Fruit fly (Drosophila melanogaster) whole organism, prepupa: ENCODE data around the gene CG32036.
A peak's percentile ranks its signal among the peaks of the same experiment; 100 is the strongest.

Experiments used
- Blimp-1 ChIP-seq: fragments of 200-800 bp; sonication (Bioruptor generic); optimal IDR thresholded peaks from 3 replicates; lab custom pipeline; 2017; ENCODE audit warnings: missing biosample characterization, missing genetic modification characterization, mild to moderate bottlenecking, moderate library complexity, missing genetic modification reagents
- CG11902 ChIP-seq: fragments of 200-800 bp; sonication (Bioruptor generic); optimal IDR thresholded peaks from 3 replicates; lab custom pipeline; 2016; ENCODE audit warnings: missing biosample characterization, missing genetic modification characterization
- CG15336 ChIP-seq: fragments of 200-800 bp; sonication (Bioruptor generic); IDR thresholded peaks from 2 replicates; pipeline ENCODE4 v1.3.6; 2022; ENCODE audit warnings: missing biosample characterization, missing genetic modification characterization
- CG1621 ChIP-seq: fragments of 200-800 bp; sonication (Bioruptor generic); optimal IDR thresholded peaks from 3 replicates; lab custom pipeline; 2018; ENCODE audit warnings: missing biosample characterization, mild to moderate bottlenecking, missing genetic modification characterization
- CG16779 ChIP-seq: fragments of 200-800 bp; sonication (Bioruptor generic); optimal IDR thresholded peaks from 3 replicates; lab custom pipeline; 2017; ENCODE audit warnings: missing biosample characterization, mild to moderate bottlenecking, missing genetic modification characterization
- CG31627 ChIP-seq: fragments of 200-800 bp; sonication (Bioruptor generic); optimal IDR thresholded peaks from 3 replicates; lab custom pipeline; 2016; ENCODE audit warnings: missing biosample characterization, missing genetic modification characterization
- CG34406 ChIP-seq: fragments of 200-800 bp; sonication (Bioruptor generic); optimal IDR thresholded peaks from 3 replicates; lab custom pipeline; 2016; ENCODE audit warnings: missing biosample characterization, missing genetic modification characterization
- CG3919 ChIP-seq: fragments of 200-800 bp; sonication (Bioruptor generic); optimal IDR thresholded peaks from 3 replicates; lab custom pipeline; 2016; ENCODE audit warnings: missing biosample characterization, missing genetic modification characterization
- CG4318 ChIP-seq: fragments of 200-800 bp; sonication (Bioruptor generic); optimal IDR thresholded peaks from 3 replicates; lab custom pipeline; 2017; ENCODE audit warnings: missing biosample characterization, mild to moderate bottlenecking, missing genetic modification characterization
- CG6163 ChIP-seq: fragments of 200-800 bp; sonication (Bioruptor generic); IDR thresholded peaks from 3 replicates; pipeline ENCODE4 v1.3.6; 2022; ENCODE audit warnings: missing biosample characterization, missing genetic modification characterization
- CG6276 ChIP-seq: fragments of 200-800 bp; sonication (Bioruptor generic); optimal IDR thresholded peaks from 2 replicates; lab custom pipeline; 2017; ENCODE audit warnings: missing biosample characterization, mild to moderate bottlenecking, missing genetic modification characterization
- CG6808 ChIP-seq: fragments of 200-800 bp; sonication (Bioruptor generic); optimal IDR thresholded peaks from 3 replicates; lab custom pipeline; 2017; ENCODE audit warnings: missing biosample characterization, missing genetic modification characterization, mild to moderate bottlenecking, moderate library complexity, missing genetic modification reagents
- CG6854 ChIP-seq: fragments of 200-800 bp; sonication (Bioruptor generic); optimal IDR thresholded peaks from 2 replicates; lab custom pipeline; 2017; ENCODE audit warnings: missing biosample characterization, mild to moderate bottlenecking, missing genetic modification characterization
- CG7368 ChIP-seq: fragments of 200-800 bp; sonication (Bioruptor generic); optimal IDR thresholded peaks from 3 replicates; lab custom pipeline; 2016; ENCODE audit warnings: missing biosample characterization, missing genetic modification characterization
- CG8119 ChIP-seq: fragments of 200-800 bp; sonication (Bioruptor generic); IDR thresholded peaks from 3 replicates; pipeline ENCODE4 v1.3.6; 2022; ENCODE audit warnings: missing biosample characterization, missing genetic modification characterization
- CG8319 ChIP-seq: fragments of 200-800 bp; sonication (Bioruptor generic); optimal IDR thresholded peaks from 3 replicates; lab custom pipeline; 2016; ENCODE audit warnings: missing biosample characterization, missing genetic modification characterization
- CG9139 ChIP-seq: fragments of 200-800 bp; sonication (Bioruptor generic); optimal IDR thresholded peaks from 3 replicates; lab custom pipeline; 2017; ENCODE audit warnings: missing biosample characterization, mild to moderate bottlenecking, missing genetic modification characterization
- Eip78C ChIP-seq: fragments of 200-800 bp; sonication (Bioruptor generic); peaks from one replicate; lab custom pipeline; 2016; ENCODE audit warnings: missing biosample characterization, missing genetic modification characterization
- Hr38 ChIP-seq: sonication (Bioruptor generic); optimal IDR thresholded peaks from 2 replicates; lab custom pipeline; 2016; ENCODE audit warnings: missing biosample characterization, missing genetic modification characterization
- Hr4 ChIP-seq: fragments of 200-800 bp; sonication (Bioruptor generic); optimal IDR thresholded peaks from 3 replicates; lab custom pipeline; 2016; ENCODE audit warnings: missing biosample characterization, missing genetic modification characterization
- Lpt ChIP-seq: fragments of 200-800 bp; sonication (Bioruptor generic); optimal IDR thresholded peaks from 3 replicates; lab custom pipeline; 2016; ENCODE audit warnings: missing biosample characterization, missing genetic modification characterization
- OdsH ChIP-seq: fragments of 200-800 bp; sonication (Bioruptor generic); optimal IDR thresholded peaks from 3 replicates; lab custom pipeline; 2016; ENCODE audit warnings: missing biosample characterization, missing genetic modification characterization
- Sox102F ChIP-seq: fragments of 200-800 bp; sonication (Bioruptor generic); optimal IDR thresholded peaks from 2 replicates; lab custom pipeline; 2016; ENCODE audit warnings: missing biosample characterization, mild to moderate bottlenecking, missing genetic modification characterization
- Sox14 ChIP-seq: fragments of 200-800 bp; sonication (Bioruptor generic); optimal IDR thresholded peaks from 3 replicates; lab custom pipeline; 2016; ENCODE audit warnings: missing biosample characterization, missing genetic modification characterization
- achi ChIP-seq: fragments of 200-800 bp; sonication (Bioruptor generic); optimal IDR thresholded peaks from 3 replicates; lab custom pipeline; 2016; ENCODE audit warnings: missing biosample characterization, missing genetic modification characterization
- acj6 ChIP-seq: fragments of 200-800 bp; sonication (Bioruptor generic); optimal IDR thresholded peaks from 3 replicates; lab custom pipeline; 2016; ENCODE audit warnings: missing biosample characterization, missing genetic modification characterization
- dac ChIP-seq: fragments of 200-800 bp; sonication (Bioruptor generic); optimal IDR thresholded peaks from 2 replicates; lab custom pipeline; 2017; ENCODE audit warnings: missing biosample characterization, mild to moderate bottlenecking, missing genetic modification characterization
- eg ChIP-seq: fragments of 200-800 bp; sonication (Bioruptor generic); IDR thresholded peaks from 3 replicates; pipeline ENCODE4 v1.3.6; 2022; ENCODE audit warnings: missing biosample characterization, missing genetic modification characterization
- esn ChIP-seq: fragments of 200-800 bp; sonication (Bioruptor generic); optimal IDR thresholded peaks from 2 replicates; lab custom pipeline; 2016; ENCODE audit warnings: missing biosample characterization, mild to moderate bottlenecking, missing genetic modification characterization, moderate library complexity
- fd85E ChIP-seq: fragments of 200-800 bp; sonication (Bioruptor generic); optimal IDR thresholded peaks from 3 replicates; lab custom pipeline; 2016; ENCODE audit warnings: missing biosample characterization, missing genetic modification characterization
- fkh ChIP-seq: fragments of 200-800 bp; sonication (Bioruptor generic); optimal IDR thresholded peaks from 3 replicates; lab custom pipeline; 2017; ENCODE audit warnings: missing biosample characterization, mild to moderate bottlenecking, missing genetic modification characterization, moderate library complexity
- net ChIP-seq: fragments of 200-800 bp; sonication (Bioruptor generic); optimal IDR thresholded peaks from 3 replicates; lab custom pipeline; 2016; ENCODE audit warnings: missing biosample characterization, missing genetic modification characterization
- pdm3 ChIP-seq: fragments of 200-800 bp; sonication (Bioruptor generic); optimal IDR thresholded peaks from 3 replicates; lab custom pipeline; 2016; ENCODE audit warnings: missing biosample characterization, missing genetic modification characterization
- salr ChIP-seq, 2 experiments: fragments of 200-800 bp; sonication (Bioruptor generic); optimal IDR thresholded peaks; 3 replicates each; lab custom pipeline; 2016 to 2018; ENCODE audit warnings: missing biosample characterization in 2 of 2, missing genetic modification characterization in 2 of 2, mild to moderate bottlenecking in 1 of 2
- spab ChIP-seq: fragments of 200-800 bp; sonication (Bioruptor generic); optimal IDR thresholded peaks from 2 replicates; lab custom pipeline; 2017; ENCODE audit warnings: missing biosample characterization, mild to moderate bottlenecking, missing genetic modification characterization, missing genetic modification reagents
- ss ChIP-seq, 2 experiments: fragments of 200-800 bp; sonication (Bioruptor generic); optimal IDR thresholded peaks; 2 replicates in 1 of 2; 3 replicates in 1 of 2; lab custom pipeline; 2017 to 2018; ENCODE audit warnings: mild to moderate bottlenecking in 2 of 2, missing biosample characterization in 2 of 2, missing genetic modification characterization in 2 of 2, moderate library complexity in 1 of 2
- svp ChIP-seq: fragments of 200-800 bp; sonication (Bioruptor generic); peaks from one replicate; lab custom pipeline; 2016; ENCODE audit warnings: missing biosample characterization, missing genetic modification characterization
- topi ChIP-seq: fragments of 200-800 bp; sonication (Bioruptor generic); optimal IDR thresholded peaks from 3 replicates; lab custom pipeline; 2016; ENCODE audit warnings: missing biosample characterization, missing genetic modification characterization
- vri ChIP-seq: fragments of 200-800 bp; sonication (Bioruptor generic); optimal IDR thresholded peaks from 3 replicates; lab custom pipeline; 2016; ENCODE audit warnings: missing biosample characterization, mild to moderate bottlenecking, missing genetic modification characterization

The CG32036 gene

dm6 chr3L:9468261-9468890 is 20.7 kb downstream of the CG32036 start (continued):
- TF ChIP-seq CG4318 (GFP tag; lab: Kevin White, UChicago) (peak; percentile 9), CG6854 (no peak)

DNA sequence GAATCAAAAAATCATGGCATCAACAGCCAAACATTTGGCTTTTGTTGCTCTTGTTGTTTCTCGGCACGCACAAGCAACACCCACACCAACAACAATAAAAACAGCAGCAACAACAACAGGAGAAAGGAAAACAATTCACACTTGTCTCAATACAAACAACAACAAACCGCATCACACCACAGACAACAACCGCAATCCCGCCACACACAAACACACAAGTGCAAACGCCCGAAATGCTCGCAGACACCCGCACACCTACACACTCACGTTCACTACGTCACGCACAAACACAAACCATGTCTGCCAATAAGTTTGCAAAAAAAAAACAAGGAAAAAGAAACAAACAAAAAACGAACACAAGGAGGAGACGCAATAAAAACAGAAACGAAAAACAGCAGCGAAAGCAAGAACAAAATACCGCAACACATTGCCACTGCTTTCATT is 21.2 kb downstream of the CG32036 start:
- TF ChIP-seq OdsH (GFP tag; lab: Kevin White, UChicago) = no peak
- peak; percentile 59 for TF ChIP-seq CG6808 (GFP tag; lab: Kevin White, UChicago)
- TF ChIP-seq Sox14 (GFP tag; lab: Kevin White, UChicago) = no peak
- TF ChIP-seq salr (GFP tag; optimal IDR thresholded peaks at IDR 0.05; lab: Kevin White, UChicago) = peak in 1 of 2 experiments; percentile 11
- TF ChIP-seq CG6276 = peak; percentile 73
- TF ChIP-seq CG6854 = peak; percentile 48
- TF ChIP-seq ss (GFP tag; optimal IDR thresholded peaks at IDR 0.05; lab: Kevin White, UChicago) = peak; percentile 68 to 71
- TF ChIP-seq dac (GFP tag; lab: Kevin White, UChicago) = no peak
- peak; percentile 40 for TF ChIP-seq Eip78C (GFP tag; lab: Kevin White, UChicago)
- no peak for TF ChIP-seq esn (GFP tag; lab: Kevin White, UChicago)
- TF ChIP-seq CG8119 = peak; percentile 66
- peak; percentile 8 for TF ChIP-seq CG16779 (tag; lab: Kevin White, UChicago)
- no peak for TF ChIP-seq vri
- TF ChIP-seq CG9139 = peak; percentile 58
- peak; percentile 48 for TF ChIP-seq Lpt
- peak; percentile 2 for TF ChIP-seq spab (GFP tag; lab: Kevin White, UChicago)
- no peak for TF ChIP-seq svp (GFP tag; lab: Kevin White, UChicago)
- peak; percentile 60 for TF ChIP-seq CG15336
- no peak for TF ChIP-seq CG8319 (GFP tag; lab: Kevin White, UChicago)
- no peak for TF ChIP-seq CG7368 (GFP tag; lab: Kevin White, UChicago)
- TF ChIP-seq CG3919 (GFP tag; lab: Kevin White, UChicago) = peak; percentile 32
- peak; percentile 21 for TF ChIP-seq fd85E (GFP tag; lab: Kevin White, UChicago)
- TF ChIP-seq fkh (GFP tag; lab: Kevin White, UChicago) = peak; percentile 77
- TF ChIP-seq Sox102F (GFP tag; lab: Kevin White, UChicago) = peak; percentile 15
- TF ChIP-seq CG1621 (tag; lab: Kevin White, UChicago) = peak; percentile 23
- TF ChIP-seq eg (GFP tag; lab: Robert Waterston, UW) = peak; percentile 83
- TF ChIP-seq net = peak; percentile 44
- no peak for TF ChIP-seq Hr4
- peak; percentile 9 for TF ChIP-seq achi
- no peak for TF ChIP-seq topi (GFP tag; lab: Kevin White, UChicago)
- peak; percentile 80; the same call in 2 of the 3 replicates for TF ChIP-seq CG6163 (GFP tag; lab: Robert Waterston, UW)

- TF ChIP-seq svp (GFP tag; lab: Kevin White, UChicago) (no peak), pdm3 (no peak), Hr38 (GFP tag; lab: Kevin White, UChicago) (no peak), CG8119 (no peak), acj6 (GFP tag; lab: Kevin White, UChicago) (no peak), achi (no peak), Sox14 (GFP tag; lab: Kevin White, UChicago) (no peak), OdsH (GFP tag; lab: Kevin White, UChicago) (no peak), eg (GFP tag; lab: Robert Waterston, UW) (no peak), Hr4 (no peak), CG6276 (no peak), dac (GFP tag; lab: Kevin White, UChicago) (no peak), CG11902 (GFP tag; lab: Kevin White, UChicago) (no peak), CG15336 (no peak), Blimp-1 (GFP tag; lab: Kevin White, UChicago) (no peak), vri (no peak), CG34406 (GFP tag; lab: Kevin White, UChicago) (no peak), CG7368 (GFP tag; lab: Kevin White, UChicago) (no peak), CG6808 (GFP tag; lab: Kevin White, UChicago) (no peak), CG31627 (GFP tag; lab: Kevin White, UChicago) (no peak)
Observed at dm6 chr3L:9467267-9467666, 21.8 kb downstream of the CG32036 start.
